Worm (Caenorhabditis elegans) whole organism, mixed stage, embryonic: ENCODE results near the gene rab-14.

Experiments
- M03D4.4 ChIP-seq: sonication (generic microtip); optimal IDR thresholded peaks from 2 replicates; lab custom pipeline; 2017; ENCODE audit warnings: mild to moderate bottlenecking, missing genetic modification characterization, missing compliant biosample characterization
- bed-3 ChIP-seq: fragments of 200-800 bp; sonication (Bioruptor generic); optimal IDR thresholded peaks from 3 replicates; lab custom pipeline; 2018; ENCODE audit warnings: mild to moderate bottlenecking, missing genetic modification characterization, moderate library complexity, missing compliant biosample characterization
- blmp-1 ChIP-seq: fragments of 150-350 bp; optimal IDR thresholded peaks from 2 replicates; lab custom pipeline; 2014; ENCODE audit warnings: missing biosample characterization, missing genetic modification characterization
- ceh-39 ChIP-seq: fragments of 150-350 bp; optimal IDR thresholded peaks from 2 replicates; lab custom pipeline; 2014; ENCODE audit warnings: missing biosample characterization, missing genetic modification characterization
- ceh-43 ChIP-seq: fragments of 200-800 bp; sonication (Bioruptor generic); optimal IDR thresholded peaks from 2 replicates; lab custom pipeline; 2018; ENCODE audit warnings: mild to moderate bottlenecking, missing genetic modification characterization, moderate library complexity, missing compliant biosample characterization
- ceh-83 ChIP-seq: fragments of 200-800 bp; sonication (Bioruptor generic); optimal IDR thresholded peaks from 2 replicates; lab custom pipeline; 2018; ENCODE audit warnings: mild to moderate bottlenecking, missing genetic modification characterization, missing compliant biosample characterization
- ces-1 ChIP-seq: fragments of 150-350 bp; optimal IDR thresholded peaks from 2 replicates; lab custom pipeline; 2014; ENCODE audit warnings: missing biosample characterization, missing genetic modification reagents, missing genetic modification characterization
- cnd-1 ChIP-seq: fragments of 200-800 bp; sonication (Bioruptor generic); optimal IDR thresholded peaks from 2 replicates; lab custom pipeline; 2018; ENCODE audit warnings: mild to moderate bottlenecking, missing genetic modification characterization, missing compliant biosample characterization
- drap-1 ChIP-seq: fragments of 200-800 bp; sonication (Bioruptor generic); optimal IDR thresholded peaks from 3 replicates; lab custom pipeline; 2018; ENCODE audit warnings: mild to moderate bottlenecking, missing genetic modification characterization, missing compliant biosample characterization
- elt-1 ChIP-seq: sonication (generic microtip); optimal IDR thresholded peaks from 2 replicates; lab custom pipeline; 2017; ENCODE audit warnings: missing genetic modification characterization, mild to moderate bottlenecking, missing compliant biosample characterization, antibody characterized with exemption, moderate library complexity, borderline replicate concordance; ENCODE audit not compliant: insufficient read depth
- elt-3 ChIP-seq: fragments of 150-350 bp; optimal IDR thresholded peaks from 2 replicates; lab custom pipeline; 2014; ENCODE audit warnings: missing biosample characterization, missing genetic modification characterization
- flh-1 ChIP-seq: fragments of 200-800 bp; sonication (Bioruptor generic); optimal IDR thresholded peaks from 2 replicates; lab custom pipeline; 2018; ENCODE audit warnings: mild to moderate bottlenecking, missing genetic modification characterization, moderate library complexity, missing compliant biosample characterization
- hlh-1 ChIP-seq: fragments of 150-350 bp; optimal IDR thresholded peaks from 2 replicates; lab custom pipeline; 2014; ENCODE audit warnings: missing biosample characterization, missing genetic modification reagents, missing genetic modification characterization
- lin-13 ChIP-seq: fragments of 150-350 bp; optimal IDR thresholded peaks from 2 replicates; lab custom pipeline; 2014; ENCODE audit warnings: missing biosample characterization, missing genetic modification characterization
- lin-32 ChIP-seq: fragments of 200-800 bp; sonication (Bioruptor generic); optimal IDR thresholded peaks from 2 replicates; lab custom pipeline; 2018; ENCODE audit warnings: mild to moderate bottlenecking, missing genetic modification characterization, missing compliant biosample characterization
- lsy-2 ChIP-seq: fragments of 150-350 bp; optimal IDR thresholded peaks from 2 replicates; lab custom pipeline; 2014; ENCODE audit warnings: missing biosample characterization, missing genetic modification characterization
- mab-5 ChIP-seq: fragments of 150-350 bp; optimal IDR thresholded peaks from 2 replicates; lab custom pipeline; 2014; ENCODE audit warnings: missing biosample characterization, missing genetic modification characterization
- mep-1 ChIP-seq: fragments of 150-350 bp; optimal IDR thresholded peaks from 2 replicates; lab custom pipeline; 2017; ENCODE audit warnings: missing biosample characterization, missing genetic modification reagents, missing genetic modification characterization, inconsistent platforms
- mls-2 ChIP-seq: sonication (generic microtip); optimal IDR thresholded peaks from 2 replicates; lab custom pipeline; 2016; ENCODE audit warnings: mild to moderate bottlenecking, missing genetic modification characterization, moderate library complexity, missing compliant biosample characterization
- nhr-12 ChIP-seq: fragments of 150-350 bp; optimal IDR thresholded peaks from 2 replicates; lab custom pipeline; 2014; ENCODE audit warnings: missing biosample characterization, missing genetic modification characterization
- nhr-237 ChIP-seq: fragments of 150-350 bp; optimal IDR thresholded peaks from 2 replicates; lab custom pipeline; 2014; ENCODE audit warnings: missing biosample characterization, missing genetic modification characterization
- nhr-28 ChIP-seq: fragments of 150-350 bp; optimal IDR thresholded peaks from 2 replicates; lab custom pipeline; 2014; ENCODE audit warnings: missing biosample characterization, missing genetic modification characterization
- nhr-76 ChIP-seq: sonication (generic microtip); optimal IDR thresholded peaks from 2 replicates; lab custom pipeline; 2017; ENCODE audit warnings: missing biosample characterization, missing genetic modification characterization
- pha-4 ChIP-seq: fragments of 150-350 bp; optimal IDR thresholded peaks from 2 replicates; lab custom pipeline; 2018; ENCODE audit warnings: missing biosample characterization, missing genetic modification reagents, missing genetic modification characterization
- snpc-4 ChIP-seq: fragments of 150-350 bp; optimal IDR thresholded peaks from 2 replicates; lab custom pipeline; 2014; ENCODE audit warnings: missing biosample characterization, missing genetic modification characterization
- sptf-1 ChIP-seq: sonication (generic microtip); optimal IDR thresholded peaks from 2 replicates; lab custom pipeline; 2017; ENCODE audit warnings: mild to moderate bottlenecking, missing genetic modification characterization, moderate library complexity, missing compliant biosample characterization
- tbx-8 ChIP-seq: fragments of 200-800 bp; sonication (Bioruptor generic); optimal IDR thresholded peaks from 2 replicates; lab custom pipeline; 2018; ENCODE audit warnings: mild to moderate bottlenecking, missing genetic modification characterization, moderate library complexity, missing compliant biosample characterization
- unc-120 ChIP-seq: sonication (generic microtip); optimal IDR thresholded peaks from 2 replicates; lab custom pipeline; 2017; ENCODE audit warnings: missing genetic modification characterization, missing compliant biosample characterization; ENCODE audit not compliant: poor library complexity, severe bottlenecking
- unc-39 ChIP-seq: fragments of 150-350 bp; optimal IDR thresholded peaks from 2 replicates; lab custom pipeline; 2014; ENCODE audit warnings: missing biosample characterization, missing genetic modification characterization
- unc-62 ChIP-seq: fragments of 150-350 bp; optimal IDR thresholded peaks from 2 replicates; lab custom pipeline; 2014; ENCODE audit warnings: missing biosample characterization, missing genetic modification reagents, missing genetic modification characterization
- zip-8 ChIP-seq: fragments of 150-350 bp; optimal IDR thresholded peaks from 2 replicates; lab custom pipeline; 2014; ENCODE audit warnings: missing biosample characterization, missing genetic modification characterization
- ztf-11 ChIP-seq: fragments of 150-350 bp; optimal IDR thresholded peaks from 2 replicates; lab custom pipeline; 2014; ENCODE audit warnings: missing biosample characterization, missing genetic modification characterization

The rab-14 gene

DNA sequence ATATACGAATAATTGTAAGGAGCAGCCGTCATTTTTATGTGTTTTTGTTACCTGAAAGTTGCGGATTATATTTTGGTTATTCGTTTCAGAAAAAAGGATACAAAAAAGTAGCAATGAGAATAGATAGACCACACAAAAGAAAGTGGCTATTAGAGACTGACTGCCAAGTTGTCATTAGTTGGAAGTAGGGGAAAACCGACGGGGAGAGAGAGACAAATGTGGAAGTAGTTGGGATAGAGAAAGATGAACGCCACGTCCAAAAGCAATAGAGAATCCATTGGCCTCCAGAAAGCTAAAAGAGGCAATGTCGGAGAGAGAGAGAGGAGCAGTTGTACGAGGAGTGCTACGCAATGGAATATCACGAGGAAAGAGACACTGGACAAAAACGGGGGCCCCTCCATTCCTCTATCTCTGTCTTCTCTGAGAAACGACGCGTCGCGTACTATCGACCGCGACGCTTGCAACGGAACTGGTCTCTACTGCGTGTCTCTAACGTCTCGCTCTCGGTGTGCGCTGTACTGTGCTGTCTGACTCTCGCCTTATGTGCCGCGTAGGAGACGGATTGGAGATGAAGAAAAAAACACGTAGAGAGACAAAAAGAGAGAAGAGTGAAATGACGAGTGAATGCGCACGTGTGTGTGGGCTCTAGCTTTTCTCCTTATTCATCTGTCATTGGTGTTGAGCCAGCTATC lies at the start of gene rab-14:
rab-14 (minus strand) TSS at position 51 of the 692 bp plus-strand sequence.
- TF ChIP-seq blmp-1 (tag; lab: Kevin White, UChicago) (peak; percentile 30), sptf-1 (tag; lab: Kevin White, UChicago) (no peak), unc-120 (peak; percentile 69), lsy-2 (tag; lab: Kevin White, UChicago) (peak; percentile 14), bed-3 (GFP tag; lab: Kevin White, UChicago) (no peak), ces-1 (GFP tag; lab: Kevin White, UChicago) (peak; percentile 47), drap-1 (peak; percentile 46), ceh-39 (tag; lab: Kevin White, UChicago) (peak; percentile 98), lin-13 (peak; percentile 67), hlh-1 (peak; percentile 44), cnd-1 (tag; lab: Kevin White, UChicago) (peak; percentile 55), mep-1 (peak; percentile 70), mls-2 (tag; lab: Kevin White, UChicago) (peak; percentile 51), tbx-8 (GFP tag; lab: Kevin White, UChicago) (no peak), pha-4 (tag; lab: Kevin White, UChicago) (peak; percentile 79), M03D4.4 (tag; lab: Kevin White, UChicago) (peak; percentile 44)

DNA sequence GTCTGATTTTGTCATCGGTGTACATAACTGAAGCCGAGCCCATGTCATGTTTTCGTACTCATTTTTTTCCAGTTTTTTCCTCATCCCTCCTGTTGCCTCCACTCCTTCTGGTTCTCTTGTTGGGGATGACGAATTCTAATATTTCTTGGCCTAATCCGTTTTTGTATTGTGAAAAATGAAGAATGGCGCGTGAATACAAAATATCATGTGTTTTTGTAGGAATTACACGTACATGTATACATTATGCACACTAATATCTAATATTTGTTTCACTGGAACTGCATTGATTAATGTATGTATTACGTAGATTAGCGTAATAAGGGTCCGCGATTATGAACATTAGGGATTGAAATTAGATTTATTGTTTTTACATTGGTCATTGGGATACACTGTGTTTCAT lies 49.2 kb upstream of the rab-14 start:
- TF ChIP-seq ceh-83 (GFP tag; lab: Kevin White, UChicago) (no peak), mls-2 (tag; lab: Kevin White, UChicago) (no peak), lin-13 (no peak), elt-3 (tag; lab: Kevin White, UChicago) (no peak), cnd-1 (tag; lab: Kevin White, UChicago) (no peak), unc-39 (no peak), bed-3 (GFP tag; lab: Kevin White, UChicago) (no peak), nhr-237 (no peak)
- TF ChIP-seq, all 35 proteins: peak for 0

- TF ChIP-seq unc-39 (no peak), ces-1 (GFP tag; lab: Kevin White, UChicago) (no peak), snpc-4 (tag; lab: Kevin White, UChicago) (no peak)
Observed at ce11 chrX:15654969-15655368, 48.5 kb upstream of the rab-14 start.

ce11 chrX:15653196-15653595 lies 46.8 kb upstream of the rab-14 start:
- TF ChIP-seq bed-3 (GFP tag; lab: Kevin White, UChicago) (no peak), unc-39 (no peak), nhr-12 (tag; lab: Kevin White, UChicago) (no peak), cnd-1 (tag; lab: Kevin White, UChicago) (peak; percentile 27), elt-3 (tag; lab: Kevin White, UChicago) (no peak), unc-120 (no peak), unc-62 (GFP tag; lab: Kevin White, UChicago) (no peak), lin-32 (GFP tag; lab: Kevin White, UChicago) (peak; percentile 11), sptf-1 (tag; lab: Kevin White, UChicago) (peak; percentile 12), zip-8 (tag; lab: Kevin White, UChicago) (no peak), M03D4.4 (tag; lab: Kevin White, UChicago) (peak; percentile 2), ces-1 (GFP tag; lab: Kevin White, UChicago) (peak; percentile 61)

ce11 chrX:15650919-15651420 lies 44.5 kb upstream of the rab-14 start, which contains the start of gene F59D12.3:
TSS of gene F59D12.3 (minus strand) at chrX:15650969.
- TF ChIP-seq lin-32 (GFP tag; lab: Kevin White, UChicago) (no peak), unc-62 (GFP tag; lab: Kevin White, UChicago) (no peak), ceh-83 (GFP tag; lab: Kevin White, UChicago) (no peak), zip-8 (tag; lab: Kevin White, UChicago) (no peak), blmp-1 (tag; lab: Kevin White, UChicago) (no peak), mls-2 (tag; lab: Kevin White, UChicago) (no peak), mab-5 (tag; lab: Kevin White, UChicago) (no peak), ztf-11 (tag; lab: Kevin White, UChicago) (no peak), ceh-43 (no peak), elt-3 (tag; lab: Kevin White, UChicago) (no peak), mep-1 (no peak), nhr-12 (tag; lab: Kevin White, UChicago) (no peak), elt-1 (tag; lab: Kevin White, UChicago) (no peak), flh-1 (GFP tag; lab: Kevin White, UChicago) (no peak), nhr-76 (tag; lab: Kevin White, UChicago) (no peak), lsy-2 (tag; lab: Kevin White, UChicago) (no peak), nhr-28 (tag; lab: Kevin White, UChicago) (no peak), hlh-1 (no peak)
